Worm (Caenorhabditis elegans) whole organism, early embryonic: ENCODE results near the gene vpat-1.

ENCODE experiments used
- B0310.2 ChIP-seq: sonication (generic microtip); optimal IDR thresholded peaks from 2 replicates; lab custom pipeline; 2016; ENCODE audit warnings: mild to moderate bottlenecking, missing genetic modification characterization, missing compliant biosample characterization
- F13C5.2 ChIP-seq: sonication (generic microtip); optimal IDR thresholded peaks from 2 replicates; lab custom pipeline; 2017; ENCODE audit warnings: mild to moderate bottlenecking, missing genetic modification characterization, inconsistent platforms, missing compliant biosample characterization
- ama-1 ChIP-seq: fragments of 150-350 bp; optimal IDR thresholded peaks from 2 replicates; lab custom pipeline; 2014
- ceh-13 ChIP-seq: fragments of 200-800 bp; sonication (Bioruptor generic); optimal IDR thresholded peaks from 2 replicates; lab custom pipeline; 2018; ENCODE audit warnings: mild to moderate bottlenecking, missing genetic modification characterization, missing compliant biosample characterization
- ets-7 ChIP-seq: sonication (generic microtip); optimal IDR thresholded peaks from 2 replicates; lab custom pipeline; 2016; ENCODE audit warnings: missing genotype, missing genetic modification characterization, missing compliant biosample characterization
- hmbx-1 ChIP-seq: sonication (generic microtip); optimal IDR thresholded peaks from 2 replicates; lab custom pipeline; 2016; ENCODE audit warnings: mild to moderate bottlenecking, missing genetic modification characterization, missing compliant biosample characterization
- hmg-4 ChIP-seq: fragments of 200-800 bp; sonication (Bioruptor generic); optimal IDR thresholded peaks from 2 replicates; lab custom pipeline; 2018; ENCODE audit warnings: mild to moderate bottlenecking, missing genetic modification characterization, missing compliant biosample characterization
- pes-1 ChIP-seq: fragments of 200-800 bp; sonication (Bioruptor generic); IDR thresholded peaks from 2 replicates; pipeline ENCODE4 v1.3.6; 2022; ENCODE audit warnings: missing genetic modification reagents, missing genetic modification characterization, missing compliant biosample characterization
- tbx-11 ChIP-seq: fragments of 200-800 bp; sonication (Bioruptor generic); IDR thresholded peaks from 2 replicates; pipeline ENCODE4 v1.3.6; 2022; ENCODE audit warnings: missing genetic modification characterization, missing compliant biosample characterization
- tbx-37 ChIP-seq: fragments of 200-800 bp; sonication (Bioruptor generic); conservative IDR thresholded peaks from 2 replicates; pipeline ENCODE4 v1.3.6; 2022; ENCODE audit warnings: missing genetic modification reagents, missing genetic modification characterization, missing compliant biosample characterization

- TF ChIP-seq ama-1 (lab: Kevin White, UChicago) = no peak
- TF ChIP-seq tbx-37 (GFP tag; lab: Robert Waterston, UW) = no peak
- no peak for TF ChIP-seq hmg-4 (GFP tag; lab: Kevin White, UChicago)
- TF ChIP-seq tbx-11 (GFP tag; lab: Robert Waterston, UW) = no peak
- TF ChIP-seq hmbx-1 (tag; lab: Kevin White, UChicago) = no peak
- no peak for TF ChIP-seq ceh-13
- TF ChIP-seq B0310.2 = no peak
- TF ChIP-seq ets-7 = no peak
- no peak for TF ChIP-seq F13C5.2 (tag; lab: Kevin White, UChicago)
- TF ChIP-seq pes-1 = no peak
Measured at ce11 chrX:1014708-1015107, 31.3 kb downstream of the vpat-1 start.
